Fruit fly (Drosophila melanogaster): ENCODE results near the gene mdlc.

DNA sequence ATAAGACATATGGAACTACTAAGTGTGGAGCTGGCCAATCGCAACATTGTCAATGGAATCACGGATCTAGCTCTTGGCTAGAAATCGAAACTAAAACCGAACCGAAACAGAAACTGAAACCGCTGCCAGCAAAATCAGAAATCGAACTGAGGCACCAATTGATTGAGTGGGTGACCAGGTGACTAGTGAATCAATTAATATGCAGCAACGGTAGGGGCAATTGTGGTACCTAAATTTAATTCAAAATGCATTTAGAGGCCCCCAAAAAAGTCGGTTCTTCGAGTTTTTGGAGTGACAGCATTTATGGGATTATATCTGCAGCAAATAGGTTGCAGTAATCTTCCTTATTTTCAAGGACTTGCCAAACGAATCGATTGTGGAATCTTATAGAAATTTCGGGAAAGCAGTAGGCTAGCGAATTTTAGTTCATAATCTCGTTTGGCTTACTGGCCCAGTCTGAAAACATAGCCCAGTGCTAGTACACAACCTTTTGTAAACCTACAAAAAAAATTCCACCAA, 44.1 kb upstream of the mdlc start, which contains the start of the genes CG17190 and CG4836:
- no peak for TF ChIP-seq CG8478 (optimal IDR thresholded peaks at IDR 0.05)
- TF ChIP-seq psq (optimal IDR thresholded peaks at IDR 0.05) = no peak
- TF ChIP-seq usp (GFP tag; optimal IDR thresholded peaks at IDR 0.05) = no peak
- TF ChIP-seq Dll (optimal IDR thresholded peaks at IDR 0.05) = no peak
- no peak for TF ChIP-seq pan (optimal IDR thresholded peaks at IDR 0.05)
